Worm (Caenorhabditis elegans) whole organism, mixed stage, embryonic: ENCODE data around the gene W01B6.6.

Experiments used
- nhr-28 ChIP-seq: fragments of 150-350 bp; optimal IDR thresholded peaks from 2 replicates; lab custom pipeline; 2014; ENCODE audit warnings: missing biosample characterization, missing genetic modification characterization
- nhr-76 ChIP-seq: sonication (generic microtip); optimal IDR thresholded peaks from 2 replicates; lab custom pipeline; 2017; ENCODE audit warnings: missing biosample characterization, missing genetic modification characterization

- no peak for TF ChIP-seq nhr-28
- no peak for TF ChIP-seq nhr-76 (tag; lab: Kevin White, UChicago)
Observed at ce11 chrIV:10089777-10090176, 8.9 kb downstream of the W01B6.6 start, which contains the start of gene ttr-39.
